Fruit fly (Drosophila melanogaster) whole organism, embryonic: ENCODE results near the gene sloth1.

Source experiments
- ATbp ChIP-seq: fragments of 200-800 bp; sonication (Bioruptor generic); optimal IDR thresholded peaks from 2 replicates; lab custom pipeline; 2017; ENCODE audit warnings: missing biosample characterization, mild to moderate bottlenecking, missing genetic modification characterization, missing genetic modification reagents
- Antp ChIP-seq: fragments of 200-800 bp; sonication (Bioruptor generic); optimal IDR thresholded peaks from 3 replicates; lab custom pipeline; 2016; ENCODE audit warnings: missing biosample characterization, missing genetic modification characterization
- Atf3 ChIP-seq: fragments of 200-800 bp; sonication (Bioruptor generic); optimal IDR thresholded peaks from 3 replicates; lab custom pipeline; 2016; ENCODE audit warnings: missing biosample characterization, missing genetic modification characterization
- CG1024 ChIP-seq: fragments of 200-800 bp; sonication (Bioruptor generic); IDR thresholded peaks from 2 replicates; pipeline ENCODE4 v1.3.6; 2022; ENCODE audit warnings: missing biosample characterization, missing genetic modification characterization
- CG11247 ChIP-seq: fragments of 200-800 bp; sonication (Bioruptor generic); IDR thresholded peaks from 2 replicates; pipeline ENCODE4 v1.3.6; 2022; ENCODE audit warnings: missing biosample characterization, missing genetic modification characterization
- CG13624 ChIP-seq: fragments of 200-800 bp; sonication (Bioruptor generic); optimal IDR thresholded peaks from 2 replicates; lab custom pipeline; 2016; ENCODE audit warnings: missing biosample characterization, missing genetic modification characterization
- CG13775 ChIP-seq: fragments of 200-800 bp; sonication (Bioruptor generic); optimal IDR thresholded peaks from 3 replicates; lab custom pipeline; 2017; ENCODE audit warnings: missing biosample characterization, mild to moderate bottlenecking, missing genetic modification characterization
- CG14965 ChIP-seq: fragments of 200-800 bp; sonication (Bioruptor generic); optimal IDR thresholded peaks from 2 replicates; lab custom pipeline; 2016; ENCODE audit warnings: missing biosample characterization, missing genetic modification characterization, borderline replicate concordance
- CG15011 ChIP-seq: fragments of 200-800 bp; sonication (Bioruptor generic); optimal IDR thresholded peaks from 3 replicates; lab custom pipeline; 2018; ENCODE audit warnings: missing biosample characterization, mild to moderate bottlenecking, missing genetic modification characterization
- CG15479 ChIP-seq: fragments of 200-800 bp; sonication (Bioruptor generic); optimal IDR thresholded peaks from 3 replicates; lab custom pipeline; 2019; ENCODE audit warnings: missing biosample characterization, mild to moderate bottlenecking, missing genetic modification characterization, moderate library complexity
- CG17568 ChIP-seq: fragments of 200-800 bp; sonication (Bioruptor generic); optimal IDR thresholded peaks from 2 replicates; lab custom pipeline; 2018; ENCODE audit warnings: missing biosample characterization, mild to moderate bottlenecking, missing genetic modification characterization, moderate library complexity
- CG17912 ChIP-seq: fragments of 200-800 bp; sonication (Bioruptor generic); optimal IDR thresholded peaks from 2 replicates; lab custom pipeline; 2018; ENCODE audit warnings: missing biosample characterization, mild to moderate bottlenecking, missing genetic modification characterization
- CG3065 ChIP-seq: fragments of 200-800 bp; sonication (Bioruptor generic); optimal IDR thresholded peaks from 2 replicates; lab custom pipeline; 2016; ENCODE audit warnings: missing biosample characterization, missing genetic modification characterization
- CG42726 ChIP-seq: fragments of 200-800 bp; sonication (Bioruptor generic); IDR thresholded peaks from 2 replicates; pipeline ENCODE4 v1.3.6; 2022; ENCODE audit warnings: missing biosample characterization, missing genetic modification characterization; ENCODE audit not compliant: partially characterized antibody
- CG4328 ChIP-seq: fragments of 200-800 bp; sonication (Bioruptor generic); optimal IDR thresholded peaks from 3 replicates; lab custom pipeline; 2017; ENCODE audit warnings: missing biosample characterization, missing genetic modification reagents, missing genetic modification characterization
- CG4854 ChIP-seq: fragments of 200-800 bp; sonication (Bioruptor generic); optimal IDR thresholded peaks from 2 replicates; lab custom pipeline; 2016; ENCODE audit warnings: missing biosample characterization, missing genetic modification characterization, inconsistent platforms
- CG7745 ChIP-seq: fragments of 200-800 bp; sonication (Bioruptor generic); optimal IDR thresholded peaks from 2 replicates; lab custom pipeline; 2018; ENCODE audit warnings: missing biosample characterization, mild to moderate bottlenecking, missing genetic modification characterization, moderate library complexity
- CG7786 ChIP-seq: fragments of 200-800 bp; sonication (Bioruptor generic); optimal IDR thresholded peaks from 2 replicates; lab custom pipeline; 2016; ENCODE audit warnings: missing biosample characterization, missing genetic modification characterization
- CG9932 ChIP-seq: fragments of 200-800 bp; sonication (Bioruptor generic); IDR thresholded peaks from 2 replicates; pipeline ENCODE4 v1.3.6; 2022; ENCODE audit warnings: missing biosample characterization, missing genetic modification characterization
- CkIIα-i1 ChIP-seq: fragments of 200-800 bp; sonication (Bioruptor generic); IDR thresholded peaks from 2 replicates; pipeline ENCODE4 v1.3.6; 2022; ENCODE audit warnings: missing biosample characterization, missing genetic modification characterization
- E2f1 ChIP-seq: fragments of 200-800 bp; sonication (Bioruptor generic); IDR thresholded peaks from 2 replicates; pipeline ENCODE4 v1.3.6; 2022; ENCODE audit warnings: missing biosample characterization, missing genetic modification characterization
- HLH4C ChIP-seq: fragments of 200-800 bp; sonication (Bioruptor generic); IDR thresholded peaks from 3 replicates; pipeline ENCODE4 v1.3.6; 2022; ENCODE audit warnings: missing biosample characterization, missing genetic modification characterization; ENCODE audit not compliant: partially characterized antibody
- HLH54F ChIP-seq: fragments of 200-800 bp; sonication (Bioruptor generic); optimal IDR thresholded peaks from 3 replicates; lab custom pipeline; 2016; ENCODE audit warnings: missing biosample characterization, missing genetic modification characterization
- Hmx ChIP-seq: fragments of 200-800 bp; sonication (Bioruptor generic); optimal IDR thresholded peaks from 2 replicates; lab custom pipeline; 2016; ENCODE audit warnings: missing biosample characterization, missing genetic modification characterization
- Hr51 ChIP-seq, 2 experiments: fragments of 200-800 bp; sonication (Bioruptor generic); optimal IDR thresholded peaks; 2 replicates in 1 of 2; 3 replicates in 1 of 2; lab custom pipeline; 2016 to 2018; ENCODE audit warnings: missing biosample characterization in 2 of 2, missing genetic modification characterization in 2 of 2, mild to moderate bottlenecking in 1 of 2, moderate library complexity in 1 of 2
- Myb ChIP-seq: fragments of 200-800 bp; sonication (Bioruptor generic); optimal IDR thresholded peaks from 2 replicates; lab custom pipeline; 2016; ENCODE audit warnings: missing biosample characterization, missing genetic modification characterization
- NFAT ChIP-seq: fragments of 200-800 bp; sonication (Bioruptor generic); IDR thresholded peaks from 2 replicates; pipeline ENCODE4 v1.3.6; 2022; ENCODE audit warnings: missing biosample characterization, missing genetic modification characterization
- NfI ChIP-seq: fragments of 200-800 bp; sonication (Bioruptor generic); optimal IDR thresholded peaks from 3 replicates; lab custom pipeline; 2018; ENCODE audit warnings: missing biosample characterization, mild to moderate bottlenecking, missing genetic modification characterization, moderate library complexity
- Pdp1 ChIP-seq, 2 experiments: fragments of 200-800 bp; sonication (Bioruptor generic); optimal IDR thresholded peaks; 3 replicates each; lab custom pipeline; 2016; ENCODE audit warnings: missing biosample characterization in 2 of 2, missing genetic modification characterization in 2 of 2, mild to moderate bottlenecking in 1 of 2, moderate library complexity in 1 of 2
- Sox100B ChIP-seq: fragments of 200-800 bp; sonication (Bioruptor generic); optimal IDR thresholded peaks from 3 replicates; lab custom pipeline; 2018; ENCODE audit warnings: missing biosample characterization, mild to moderate bottlenecking, missing genetic modification characterization
- TFAM ChIP-seq: fragments of 200-800 bp; sonication (Bioruptor generic); optimal IDR thresholded peaks from 2 replicates; lab custom pipeline; 2017; ENCODE audit warnings: missing biosample characterization, missing genetic modification characterization, inconsistent platforms
- az2 ChIP-seq: fragments of 200-800 bp; sonication (Bioruptor generic); optimal IDR thresholded peaks from 3 replicates; lab custom pipeline; 2016; ENCODE audit warnings: missing biosample characterization, missing genetic modification characterization
- bab2 ChIP-seq: fragments of 200-800 bp; sonication (Bioruptor generic); optimal IDR thresholded peaks from 2 replicates; lab custom pipeline; 2016; ENCODE audit warnings: missing biosample characterization, missing genetic modification characterization
- caup ChIP-seq: fragments of 200-800 bp; sonication (Bioruptor generic); optimal IDR thresholded peaks from 3 replicates; lab custom pipeline; 2017; ENCODE audit warnings: missing biosample characterization, mild to moderate bottlenecking, missing genetic modification characterization, moderate library complexity; ENCODE audit not compliant: severe bottlenecking
- chm ChIP-seq: fragments of 200-800 bp; sonication (Bioruptor generic); IDR thresholded peaks from 2 replicates; pipeline ENCODE4 v1.3.6; 2022; ENCODE audit warnings: missing biosample characterization, missing genetic modification characterization
- dimm ChIP-seq: fragments of 200-800 bp; sonication (Bioruptor generic); IDR thresholded peaks from 2 replicates; pipeline ENCODE4 v1.3.6; 2022; ENCODE audit warnings: missing biosample characterization, missing genetic modification characterization
- dm ChIP-seq: fragments of 200-800 bp; sonication (Bioruptor generic); optimal IDR thresholded peaks from 3 replicates; lab custom pipeline; 2016; ENCODE audit warnings: missing biosample characterization, missing genetic modification characterization
- gcm ChIP-seq: fragments of 200-800 bp; sonication (Bioruptor generic); optimal IDR thresholded peaks from 2 replicates; lab custom pipeline; 2019; ENCODE audit warnings: missing biosample characterization, mild to moderate bottlenecking, missing genetic modification characterization, moderate library complexity
- jigr1 ChIP-seq: fragments of 200-800 bp; sonication (Bioruptor generic); IDR thresholded peaks from 3 replicates; pipeline ENCODE4 v1.3.6; 2022; ENCODE audit warnings: missing biosample characterization, missing genetic modification characterization
- lab ChIP-seq: fragments of 200-800 bp; sonication (Bioruptor generic); optimal IDR thresholded peaks from 3 replicates; lab custom pipeline; 2017; ENCODE audit warnings: missing biosample characterization, missing genetic modification characterization, mild to moderate bottlenecking, moderate library complexity, missing genetic modification reagents
- mirr ChIP-seq: fragments of 200-800 bp; sonication (Bioruptor generic); optimal IDR thresholded peaks from 3 replicates; lab custom pipeline; 2018; ENCODE audit warnings: missing biosample characterization, mild to moderate bottlenecking, missing genetic modification characterization
- mld ChIP-seq: fragments of 200-800 bp; sonication (Bioruptor generic); IDR thresholded peaks from 3 replicates; pipeline ENCODE4 v1.3.6; 2022; ENCODE audit warnings: missing biosample characterization, missing genetic modification characterization; ENCODE audit not compliant: partially characterized antibody
- ranshi ChIP-seq: fragments of 200-800 bp; sonication (Bioruptor generic); IDR thresholded peaks from 2 replicates; pipeline ENCODE4 v1.3.6; 2022; ENCODE audit warnings: missing biosample characterization, missing genetic modification characterization
- rib ChIP-seq: fragments of 200-800 bp; sonication (Bioruptor generic); IDR thresholded peaks from 2 replicates; pipeline ENCODE4 v1.3.6; 2022; ENCODE audit warnings: missing biosample characterization, missing genetic modification characterization
- sd ChIP-seq: fragments of 200-800 bp; sonication (Bioruptor generic); optimal IDR thresholded peaks from 3 replicates; lab custom pipeline; 2018; ENCODE audit warnings: missing biosample characterization, mild to moderate bottlenecking, missing genetic modification characterization, moderate library complexity
- sqz ChIP-seq: fragments of 200-800 bp; sonication (Bioruptor generic); optimal IDR thresholded peaks from 3 replicates; lab custom pipeline; 2018; ENCODE audit warnings: missing biosample characterization, mild to moderate bottlenecking, missing genetic modification characterization
- tna ChIP-seq: fragments of 200-800 bp; sonication (Bioruptor generic); IDR thresholded peaks from 2 replicates; pipeline ENCODE4 v1.3.6; 2022; ENCODE audit warnings: missing biosample characterization, missing genetic modification characterization; ENCODE audit not compliant: partially characterized antibody
- toy ChIP-seq: fragments of 200-800 bp; sonication (Bioruptor generic); IDR thresholded peaks from 2 replicates; pipeline ENCODE4 v1.3.6; 2022; ENCODE audit warnings: missing biosample characterization, missing genetic modification characterization
- unc-4 ChIP-seq: fragments of 200-800 bp; sonication (Bioruptor generic); IDR thresholded peaks from 2 replicates; pipeline ENCODE4 v1.3.6; 2022; ENCODE audit warnings: missing biosample characterization, missing genetic modification characterization; ENCODE audit not compliant: partially characterized antibody
- vfl ChIP-seq: fragments of 200-800 bp; sonication (Bioruptor generic); optimal IDR thresholded peaks from 2 replicates; lab custom pipeline; 2016; ENCODE audit warnings: missing biosample characterization, missing genetic modification characterization
- yki ChIP-seq: fragments of >200 bp; optimal IDR thresholded peaks from 3 replicates; lab custom pipeline; 2018

sloth1 gene

DNA sequence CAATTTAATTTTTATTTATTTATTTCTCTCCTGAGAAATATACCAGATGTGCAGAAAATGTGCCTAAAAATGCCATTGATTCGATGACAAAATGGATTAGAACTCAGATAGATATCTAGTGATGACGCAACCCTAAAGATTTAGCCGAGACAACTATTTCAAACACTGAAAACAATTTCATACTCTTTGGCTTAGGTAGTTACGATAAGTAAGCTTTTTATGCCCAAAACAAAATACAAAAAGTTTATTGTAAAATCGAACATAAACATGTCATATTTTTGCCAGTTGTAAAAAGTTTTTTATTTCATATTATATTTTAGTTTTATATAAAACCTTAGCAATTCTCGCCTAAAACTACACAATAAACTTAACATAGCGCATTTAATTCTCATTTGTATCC, 37.8 kb upstream of the sloth1 start, which contains the start of gene CG3040 (continued):
- TF ChIP-seq rib (no peak), gcm (GFP tag; lab: Kevin White, UChicago) (peak; percentile 28), mirr (GFP tag; lab: Kevin White, UChicago) (no peak), bab2 (GFP tag; lab: Kevin White, UChicago) (no peak), tna (GFP tag; lab: Robert Waterston, UW) (no peak), CkIIα-i1 (no peak), Antp (GFP tag; lab: Kevin White, UChicago) (peak; percentile 27), toy (GFP tag; lab: Robert Waterston, UW) (no peak), Hr51 (GFP tag; optimal IDR thresholded peaks at IDR 0.05; lab: Kevin White, UChicago) (peak; percentile 2 to 39), CG7786 (GFP tag; lab: Kevin White, UChicago) (peak; percentile 4), Pdp1 (GFP tag; optimal IDR thresholded peaks at IDR 0.05; lab: Kevin White, UChicago) (peak in 1 of 2 experiments; percentile 96), sd (peak; percentile 33), caup (GFP tag; lab: Kevin White, UChicago) (no peak), CG13775 (peak; percentile 22), Myb (GFP tag; lab: Kevin White, UChicago) (peak; percentile 9), CG14965 (GFP tag; lab: Kevin White, UChicago) (no peak), CG4328 (GFP tag; lab: Kevin White, UChicago) (no peak), CG17912 (GFP tag; lab: Kevin White, UChicago) (no peak), jigr1 (GFP tag; lab: Robert Waterston, UW) (no peak), CG15011 (no peak), unc-4 (GFP tag; lab: Robert Waterston, UW) (no peak), CG4854 (GFP tag; lab: Kevin White, UChicago) (no peak), Hmx (GFP tag; lab: Kevin White, UChicago) (no peak), HLH54F (GFP tag; lab: Kevin White, UChicago) (peak; percentile 14), CG9932 (GFP tag; lab: Robert Waterston, UW) (peak; percentile 67), chm (no peak), HLH4C (no peak), CG11247 (GFP tag; lab: Robert Waterston, UW) (no peak), CG15479 (no peak), E2f1 (GFP tag; lab: Robert Waterston, UW) (peak; percentile 18; the same call in 1 of the 2 replicates), CG42726 (GFP tag; lab: Robert Waterston, UW) (no peak), CG1024 (GFP tag; lab: Robert Waterston, UW) (no peak), az2 (GFP tag; lab: Kevin White, UChicago) (peak; percentile 1), yki (no peak), vfl (GFP tag; lab: Kevin White, UChicago) (no peak), mld (no peak), NfI (peak; percentile 28), dimm (GFP tag; lab: Robert Waterston, UW) (no peak), lab (peak; percentile 44), NFAT (0 out of 2 replicates have a peak, but pooled peaks have one; percentile 5), sqz (GFP tag; lab: Kevin White, UChicago) (peak; percentile 2), ranshi (GFP tag; lab: Robert Waterston, UW) (no peak), CG13624 (GFP tag; lab: Kevin White, UChicago) (peak; percentile 39), Atf3 (GFP tag; lab: Kevin White, UChicago) (no peak), CG17568 (peak; percentile 32), Sox100B (GFP tag; lab: Kevin White, UChicago) (no peak), ATbp (GFP tag; lab: Kevin White, UChicago) (no peak), TFAM (no peak), CG7745 (tag; lab: Kevin White, UChicago) (no peak), CG3065 (GFP tag; lab: Kevin White, UChicago) (peak; percentile 2), dm (GFP tag; lab: Kevin White, UChicago) (no peak)
